Worm (Caenorhabditis elegans) whole organism, early embryonic: ENCODE results near the gene fbxb-87.

ENCODE experiments used
- B0310.2 ChIP-seq: sonication (generic microtip); optimal IDR thresholded peaks from 2 replicates; lab custom pipeline; 2016; ENCODE audit warnings: mild to moderate bottlenecking, missing genetic modification characterization, missing compliant biosample characterization
- F13C5.2 ChIP-seq: sonication (generic microtip); optimal IDR thresholded peaks from 2 replicates; lab custom pipeline; 2017; ENCODE audit warnings: mild to moderate bottlenecking, missing genetic modification characterization, inconsistent platforms, missing compliant biosample characterization
- aly-1 ChIP-seq: sonication (generic microtip); optimal IDR thresholded peaks from 2 replicates; lab custom pipeline; 2016; ENCODE audit warnings: missing genetic modification characterization, missing compliant biosample characterization
- ama-1 ChIP-seq: fragments of 150-350 bp; optimal IDR thresholded peaks from 2 replicates; lab custom pipeline; 2014
- ceh-13 ChIP-seq: fragments of 200-800 bp; sonication (Bioruptor generic); optimal IDR thresholded peaks from 2 replicates; lab custom pipeline; 2018; ENCODE audit warnings: mild to moderate bottlenecking, missing genetic modification characterization, missing compliant biosample characterization
- ceh-36 ChIP-seq: sonication (generic microtip); optimal IDR thresholded peaks from 2 replicates; lab custom pipeline; 2016; ENCODE audit warnings: missing genetic modification characterization, inconsistent platforms, missing compliant biosample characterization
- ets-7 ChIP-seq: sonication (generic microtip); optimal IDR thresholded peaks from 2 replicates; lab custom pipeline; 2016; ENCODE audit warnings: missing genotype, missing genetic modification characterization, missing compliant biosample characterization
- flt-1 ChIP-seq: fragments of 200-800 bp; sonication (Bioruptor generic); IDR thresholded peaks from 2 replicates; pipeline ENCODE4 v1.3.6; 2022; ENCODE audit warnings: missing genetic modification characterization, missing compliant biosample characterization
- hmbx-1 ChIP-seq: sonication (generic microtip); optimal IDR thresholded peaks from 2 replicates; lab custom pipeline; 2016; ENCODE audit warnings: mild to moderate bottlenecking, missing genetic modification characterization, missing compliant biosample characterization
- hmg-4 ChIP-seq: fragments of 200-800 bp; sonication (Bioruptor generic); optimal IDR thresholded peaks from 2 replicates; lab custom pipeline; 2018; ENCODE audit warnings: mild to moderate bottlenecking, missing genetic modification characterization, missing compliant biosample characterization
- hnd-1 ChIP-seq: sonication (generic microtip); optimal IDR thresholded peaks from 2 replicates; lab custom pipeline; 2016; ENCODE audit warnings: missing genetic modification characterization, missing compliant biosample characterization
- pes-1 ChIP-seq: fragments of 200-800 bp; sonication (Bioruptor generic); IDR thresholded peaks from 2 replicates; pipeline ENCODE4 v1.3.6; 2022; ENCODE audit warnings: missing genetic modification reagents, missing genetic modification characterization, missing compliant biosample characterization
- scrt-1 ChIP-seq: fragments of 200-800 bp; sonication (Bioruptor generic); IDR thresholded peaks from 2 replicates; pipeline ENCODE4 v1.3.6; 2022; ENCODE audit warnings: missing genetic modification characterization, missing compliant biosample characterization
- sea-1 ChIP-seq: fragments of 200-800 bp; sonication (Bioruptor generic); conservative IDR thresholded peaks from 2 replicates; pipeline ENCODE4 v1.3.6; 2022; ENCODE audit warnings: missing genetic modification characterization, missing compliant biosample characterization
- tbx-11 ChIP-seq: fragments of 200-800 bp; sonication (Bioruptor generic); IDR thresholded peaks from 2 replicates; pipeline ENCODE4 v1.3.6; 2022; ENCODE audit warnings: missing genetic modification characterization, missing compliant biosample characterization
- tbx-37 ChIP-seq: fragments of 200-800 bp; sonication (Bioruptor generic); conservative IDR thresholded peaks from 2 replicates; pipeline ENCODE4 v1.3.6; 2022; ENCODE audit warnings: missing genetic modification reagents, missing genetic modification characterization, missing compliant biosample characterization
- tra-4 ChIP-seq: sonication (generic microtip); optimal IDR thresholded peaks from 2 replicates; lab custom pipeline; 2017; ENCODE audit warnings: missing genetic modification characterization, missing compliant biosample characterization

fbxb-87 gene

ce11 chrIII:10921474-10921873 lies 27.2 kb downstream of the fbxb-87 start:
- no peak for TF ChIP-seq ceh-36 (tag; lab: Kevin White, UChicago)
- TF ChIP-seq B0310.2 (tag; lab: Kevin White, UChicago) = no peak
- TF ChIP-seq pes-1 (GFP tag; lab: Robert Waterston, UW) = no peak
- TF ChIP-seq scrt-1 = no peak
- TF ChIP-seq tra-4 (tag; lab: Kevin White, UChicago) = no peak
- no peak for TF ChIP-seq flt-1 (GFP tag; lab: Robert Waterston, UW)
- TF ChIP-seq ama-1 (lab: Kevin White, UChicago) = no peak
- no peak for TF ChIP-seq tbx-11 (GFP tag; lab: Robert Waterston, UW)
- no peak for TF ChIP-seq hmbx-1 (tag; lab: Kevin White, UChicago)
- TF ChIP-seq F13C5.2 (tag; lab: Kevin White, UChicago) = no peak
- no peak for TF ChIP-seq sea-1 (GFP tag; lab: Robert Waterston, UW)
- TF ChIP-seq tbx-37 (GFP tag; lab: Robert Waterston, UW) = no peak
- no peak for TF ChIP-seq ceh-13 (GFP tag; lab: Kevin White, UChicago)
- TF ChIP-seq aly-1 (tag; lab: Kevin White, UChicago) = no peak
- TF ChIP-seq hmg-4 (GFP tag; lab: Kevin White, UChicago) = no peak

DNA sequence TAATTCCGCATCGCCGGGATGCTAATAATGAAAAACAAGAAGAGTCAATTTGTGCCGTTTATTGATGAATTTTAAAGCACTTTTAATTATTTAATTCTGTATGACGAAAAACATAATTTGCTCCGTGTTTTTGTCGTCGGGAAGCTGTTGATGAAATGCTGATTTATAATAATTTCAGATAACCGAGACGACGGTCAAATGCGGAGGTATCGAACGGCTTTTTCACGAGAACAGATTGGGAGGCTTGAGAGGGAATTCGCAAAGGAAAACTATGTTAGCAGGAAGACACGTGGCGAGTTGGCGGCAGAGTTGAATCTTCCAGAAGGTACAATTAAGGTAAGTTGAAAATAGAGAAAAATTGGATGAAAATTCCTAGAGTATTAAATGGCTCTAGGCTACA lies 29.2 kb downstream of the fbxb-87 start:
- no peak for TF ChIP-seq pes-1 (GFP tag; lab: Robert Waterston, UW)
- TF ChIP-seq B0310.2 (tag; lab: Kevin White, UChicago) = no peak

- TF ChIP-seq pes-1 (GFP tag; lab: Robert Waterston, UW) (no peak), tbx-11 (GFP tag; lab: Robert Waterston, UW) (no peak), scrt-1 (no peak), aly-1 (tag; lab: Kevin White, UChicago) (no peak), tbx-37 (GFP tag; lab: Robert Waterston, UW) (no peak), ets-7 (no peak), ceh-13 (GFP tag; lab: Kevin White, UChicago) (no peak), ama-1 (lab: Kevin White, UChicago) (no peak), B0310.2 (tag; lab: Kevin White, UChicago) (no peak), hnd-1 (tag; lab: Kevin White, UChicago) (no peak), hmg-4 (GFP tag; lab: Kevin White, UChicago) (no peak), hmbx-1 (tag; lab: Kevin White, UChicago) (no peak), flt-1 (GFP tag; lab: Robert Waterston, UW) (no peak)
These were observed 36.5 kb downstream of the fbxb-87 start, which contains the start of gene M142.5 for ce11 chrIII:10930850-10931249. Gene M142.5, plus strand, starts transcription at chrIII:10931201.

DNA sequence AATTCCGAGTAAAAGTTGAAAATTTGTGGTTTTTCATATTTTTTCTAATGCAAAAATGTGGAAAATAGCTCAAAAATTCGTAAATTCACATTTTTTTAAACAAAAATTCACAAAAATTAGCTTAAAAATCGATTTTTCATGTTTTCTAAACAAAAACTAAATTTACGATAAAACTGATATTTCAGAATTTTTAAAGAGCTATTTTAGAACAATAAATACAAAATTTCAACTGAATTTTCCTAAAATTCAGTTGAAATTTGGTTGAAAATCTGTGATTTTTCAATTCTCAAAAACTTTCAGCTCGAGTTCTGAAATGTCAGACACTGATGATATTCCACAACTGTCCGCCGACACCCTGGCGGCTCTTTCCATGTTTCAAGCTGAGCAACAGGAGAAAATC lies 39.0 kb downstream of the fbxb-87 start, which contains the start of gene M142.8:
TSS of gene M142.8 (plus strand) at position 301 of the 400 bp plus-strand sequence.
- TF ChIP-seq tbx-37 (GFP tag; lab: Robert Waterston, UW) (no peak), ceh-13 (GFP tag; lab: Kevin White, UChicago) (no peak), ceh-36 (tag; lab: Kevin White, UChicago) (no peak), pes-1 (GFP tag; lab: Robert Waterston, UW) (no peak), hnd-1 (tag; lab: Kevin White, UChicago) (no peak), ama-1 (lab: Kevin White, UChicago) (no peak), ets-7 (no peak), sea-1 (GFP tag; lab: Robert Waterston, UW) (no peak), B0310.2 (tag; lab: Kevin White, UChicago) (no peak), tbx-11 (GFP tag; lab: Robert Waterston, UW) (no peak), flt-1 (GFP tag; lab: Robert Waterston, UW) (no peak), hmg-4 (GFP tag; lab: Kevin White, UChicago) (no peak), scrt-1 (no peak), hmbx-1 (tag; lab: Kevin White, UChicago) (no peak), aly-1 (tag; lab: Kevin White, UChicago) (no peak)

ce11 chrIII:10935944-10936343 lies 41.6 kb downstream of the fbxb-87 start, which contains the start of gene rle-1:
Gene rle-1, plus strand, starts transcription at chrIII:10936244.
- TF ChIP-seq hmg-4 (GFP tag; lab: Kevin White, UChicago) = no peak
- TF ChIP-seq F13C5.2 (tag; lab: Kevin White, UChicago) = no peak
- no peak for TF ChIP-seq ceh-36 (tag; lab: Kevin White, UChicago)
- no peak for TF ChIP-seq tra-4 (tag; lab: Kevin White, UChicago)
- no peak for TF ChIP-seq sea-1 (GFP tag; lab: Robert Waterston, UW)
- TF ChIP-seq ceh-13 (GFP tag; lab: Kevin White, UChicago) = no peak
- TF ChIP-seq aly-1 (tag; lab: Kevin White, UChicago) = no peak
- no peak for TF ChIP-seq B0310.2 (tag; lab: Kevin White, UChicago)
- TF ChIP-seq scrt-1 = no peak
- TF ChIP-seq ama-1 (lab: Kevin White, UChicago) = no peak
- no peak for TF ChIP-seq hmbx-1 (tag; lab: Kevin White, UChicago)
- no peak for TF ChIP-seq pes-1 (GFP tag; lab: Robert Waterston, UW)
- TF ChIP-seq hnd-1 (tag; lab: Kevin White, UChicago) = no peak
- no peak for TF ChIP-seq ets-7
- no peak for TF ChIP-seq flt-1 (GFP tag; lab: Robert Waterston, UW)
- no peak for TF ChIP-seq tbx-11 (GFP tag; lab: Robert Waterston, UW)
- TF ChIP-seq tbx-37 (GFP tag; lab: Robert Waterston, UW) = no peak

ce11 chrIII:10939184-10939583 lies 44.9 kb downstream of the fbxb-87 start:
- TF ChIP-seq tbx-11 (GFP tag; lab: Robert Waterston, UW) = no peak
- TF ChIP-seq flt-1 (GFP tag; lab: Robert Waterston, UW) = no peak
- TF ChIP-seq hnd-1 (tag; lab: Kevin White, UChicago) = no peak
- TF ChIP-seq ceh-13 (GFP tag; lab: Kevin White, UChicago) = no peak

ce11 chrIII:10942905-10943304 lies 48.6 kb downstream of the fbxb-87 start:
- TF ChIP-seq tbx-37 (GFP tag; lab: Robert Waterston, UW) (no peak), hnd-1 (tag; lab: Kevin White, UChicago) (no peak), B0310.2 (tag; lab: Kevin White, UChicago) (no peak), ceh-36 (tag; lab: Kevin White, UChicago) (no peak), ceh-13 (GFP tag; lab: Kevin White, UChicago) (no peak), scrt-1 (no peak), sea-1 (GFP tag; lab: Robert Waterston, UW) (no peak), ama-1 (lab: Kevin White, UChicago) (no peak), F13C5.2 (tag; lab: Kevin White, UChicago) (no peak), aly-1 (tag; lab: Kevin White, UChicago) (no peak), hmbx-1 (tag; lab: Kevin White, UChicago) (no peak)
